Worm (Caenorhabditis elegans): Measurements from ENCODE around the gene F47B7.2.

Gene F47B7.2

ce11 chrX:3756238-3756637 is 16.3 kb upstream of the F47B7.2 start:
- TF ChIP-seq lin-15B (tag; optimal IDR thresholded peaks at IDR 0.05): no peak
- TF ChIP-seq elt-3 (tag; optimal IDR thresholded peaks at IDR 0.05): peak in 1 of 3 experiments; percentile 88
- TF ChIP-seq nhr-237 (tag; optimal IDR thresholded peaks at IDR 0.05): no peak
- no peak for TF ChIP-seq fkh-10 (GFP tag; optimal IDR thresholded peaks at IDR 0.05)

DNA sequence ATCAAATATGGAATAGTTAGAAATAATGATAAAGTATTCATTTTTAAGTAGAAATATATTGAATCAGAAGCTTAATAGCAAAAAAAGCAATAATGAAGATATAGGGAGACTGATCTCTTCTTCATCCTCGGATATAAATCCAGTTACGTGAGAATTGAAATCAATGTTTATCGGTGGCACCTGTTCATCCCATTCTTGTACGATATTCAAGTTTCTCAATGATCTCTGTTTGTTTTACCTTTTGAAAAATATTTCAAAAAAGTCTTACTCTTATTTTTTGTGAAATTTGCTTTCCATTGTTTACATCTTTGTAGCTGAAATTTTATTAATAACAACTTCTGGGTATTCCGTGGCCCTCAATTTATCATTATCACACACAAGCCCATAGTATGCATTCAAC is 14.2 kb upstream of the F47B7.2 start, which contains the start of gene T14G12.12:
Gene T14G12.12 (minus strand): TSS at position 101 of the 400 bp plus-strand sequence.
- no peak for TF ChIP-seq skn-1 (tag; optimal IDR thresholded peaks at IDR 0.05)
- TF ChIP-seq egl-27 (tag; optimal IDR thresholded peaks at IDR 0.05): no peak
- TF ChIP-seq ceh-28 (tag; optimal IDR thresholded peaks at IDR 0.05): no peak
- no peak for TF ChIP-seq daf-12 (tag; optimal IDR thresholded peaks at IDR 0.05)
- no peak for TF ChIP-seq ztf-11 (tag; optimal IDR thresholded peaks at IDR 0.05)
- TF ChIP-seq hmg-11 (tag; optimal IDR thresholded peaks at IDR 0.05): no peak
- no peak for TF ChIP-seq lin-15B (tag; optimal IDR thresholded peaks at IDR 0.05)
- no peak for TF ChIP-seq nhr-23 (tag; optimal IDR thresholded peaks at IDR 0.05)
- TF ChIP-seq mdl-1 (tag; optimal IDR thresholded peaks at IDR 0.05): no peak
- TF ChIP-seq fos-1 (tag; optimal IDR thresholded peaks at IDR 0.05): no peak
- TF ChIP-seq sea-2 (GFP tag; optimal IDR thresholded peaks at IDR 0.05): no peak
- no peak for TF ChIP-seq nhr-77 (tag; optimal IDR thresholded peaks at IDR 0.05)
- no peak for TF ChIP-seq aly-2 (tag; optimal IDR thresholded peaks at IDR 0.05)
- TF ChIP-seq nhr-76 (tag; optimal IDR thresholded peaks at IDR 0.05): no peak
- no peak for TF ChIP-seq mml-1 (tag; optimal IDR thresholded peaks at IDR 0.05)
- TF ChIP-seq lsy-12 (tag; optimal IDR thresholded peaks at IDR 0.05): no peak

- no peak for TF ChIP-seq elt-1 (tag; optimal IDR thresholded peaks at IDR 0.05)
- TF ChIP-seq nhr-28 (tag; optimal IDR thresholded peaks at IDR 0.05): no peak
- TF ChIP-seq snpc-4 (tag; optimal IDR thresholded peaks at IDR 0.05): no peak
- TF ChIP-seq nfya-1 (tag; optimal IDR thresholded peaks at IDR 0.05; ENCODE audit: insufficient read depth): no peak
- TF ChIP-seq pha-4 (tag; optimal IDR thresholded peaks at IDR 0.05): no peak
- TF ChIP-seq ZK546.5 (tag; optimal IDR thresholded peaks at IDR 0.05): no peak
- no peak for TF ChIP-seq zag-1 (tag; optimal IDR thresholded peaks at IDR 0.05)
- no peak for TF ChIP-seq hmg-11 (tag; optimal IDR thresholded peaks at IDR 0.05)
- no peak for TF ChIP-seq ztf-4 (tag; optimal IDR thresholded peaks at IDR 0.05)
- no peak for TF ChIP-seq ceh-82 (tag; optimal IDR thresholded peaks at IDR 0.05)
Observed at ce11 chrX:3759345-3759744, 13.2 kb upstream of the F47B7.2 start, which contains the start of gene T14G12.6. T14G12.6 (minus strand) TSS chrX:3759445.

DNA sequence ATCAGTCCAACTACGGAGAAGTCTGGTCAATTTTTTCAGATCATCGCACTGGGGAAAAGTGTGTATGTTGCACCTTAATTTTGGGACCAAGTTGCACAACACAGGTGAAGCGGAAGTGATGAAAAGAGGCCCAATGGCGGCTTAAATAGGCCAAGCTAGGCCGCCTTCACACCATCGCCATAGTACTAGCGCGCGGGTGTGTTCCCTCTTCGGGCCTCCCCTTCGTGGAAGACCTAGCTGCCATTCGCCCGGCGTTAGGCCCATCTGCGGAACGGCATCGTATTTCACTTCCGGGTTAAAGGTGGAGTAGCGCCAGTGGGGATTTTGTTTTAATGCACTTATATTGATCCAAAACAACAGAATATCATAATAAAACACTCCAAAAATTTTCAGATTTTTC is 12.7 kb upstream of the F47B7.2 start:
- no peak for TF ChIP-seq aly-2 (tag; optimal IDR thresholded peaks at IDR 0.05)
- no peak for TF ChIP-seq ztf-4 (tag; optimal IDR thresholded peaks at IDR 0.05)
- no peak for TF ChIP-seq egl-27 (tag; optimal IDR thresholded peaks at IDR 0.05)
- TF ChIP-seq fkh-10 (GFP tag; optimal IDR thresholded peaks at IDR 0.05): no peak
- no peak for TF ChIP-seq fos-1 (tag; optimal IDR thresholded peaks at IDR 0.05)
- TF ChIP-seq jun-1 (tag; optimal IDR thresholded peaks at IDR 0.05): no peak
- TF ChIP-seq ceh-82 (tag; optimal IDR thresholded peaks at IDR 0.05): no peak
- TF ChIP-seq pha-4 (tag; optimal IDR thresholded peaks at IDR 0.05): no peak
- TF ChIP-seq unc-62 (GFP tag; optimal IDR thresholded peaks at IDR 0.05): no peak
- no peak for TF ChIP-seq nhr-67 (tag; optimal IDR thresholded peaks at IDR 0.05)

- TF ChIP-seq nfya-1 (tag; optimal IDR thresholded peaks at IDR 0.05; ENCODE audit: insufficient read depth) (no peak), ceh-82 (tag; optimal IDR thresholded peaks at IDR 0.05) (no peak), ceh-9 (tag; optimal IDR thresholded peaks at IDR 0.05) (no peak), lin-39 (tag; optimal IDR thresholded peaks at IDR 0.05) (no peak), nhr-67 (tag; optimal IDR thresholded peaks at IDR 0.05) (no peak), snpc-4 (tag; optimal IDR thresholded peaks at IDR 0.05) (no peak), fkh-10 (GFP tag; optimal IDR thresholded peaks at IDR 0.05) (no peak), mml-1 (tag; optimal IDR thresholded peaks at IDR 0.05) (no peak), unc-39 (tag; optimal IDR thresholded peaks at IDR 0.05) (no peak), elt-1 (tag; optimal IDR thresholded peaks at IDR 0.05) (no peak), nhr-11 (tag; optimal IDR thresholded peaks at IDR 0.05) (no peak), sea-2 (GFP tag; optimal IDR thresholded peaks at IDR 0.05) (no peak)
Observed at ce11 chrX:3762410-3762809, 10.2 kb upstream of the F47B7.2 start, which contains the start of gene T14G12.11. T14G12.11 (minus strand) TSS chrX:3762547.

All from whole organism, L3 larva.